Fruit fly (Drosophila melanogaster) whole organism, prepupa: ENCODE measurements around the gene CG5850.

ENCODE experiments used
- CG15336 ChIP-seq: fragments of 200-800 bp; sonication (Bioruptor generic); IDR thresholded peaks from 2 replicates; pipeline ENCODE4 v1.3.6; 2022; ENCODE audit warnings: missing biosample characterization, missing genetic modification characterization
- CG3919 ChIP-seq: fragments of 200-800 bp; sonication (Bioruptor generic); optimal IDR thresholded peaks from 3 replicates; lab custom pipeline; 2016; ENCODE audit warnings: missing biosample characterization, missing genetic modification characterization
- CG6792 ChIP-seq: fragments of 200-800 bp; sonication (Bioruptor generic); optimal IDR thresholded peaks from 3 replicates; lab custom pipeline; 2016; ENCODE audit warnings: missing biosample characterization, missing genetic modification characterization
- Eip78C ChIP-seq: fragments of 200-800 bp; sonication (Bioruptor generic); peaks from one replicate; lab custom pipeline; 2016; ENCODE audit warnings: missing biosample characterization, missing genetic modification characterization
- Ets21C ChIP-seq: fragments of 200-800 bp; sonication (Bioruptor generic); optimal IDR thresholded peaks from 3 replicates; lab custom pipeline; 2016; ENCODE audit warnings: missing biosample characterization, missing genetic modification characterization
- Hr39 ChIP-seq: fragments of 200-800 bp; sonication (Bioruptor generic); optimal IDR thresholded peaks from 2 replicates; lab custom pipeline; 2016; ENCODE audit warnings: missing biosample characterization, missing genetic modification characterization
- vri ChIP-seq: fragments of 200-800 bp; sonication (Bioruptor generic); optimal IDR thresholded peaks from 3 replicates; lab custom pipeline; 2016; ENCODE audit warnings: missing biosample characterization, mild to moderate bottlenecking, missing genetic modification characterization

CG5850 gene

dm6 chr2L:9911783-9912182, 52.0 kb downstream of the CG5850 start (continued):
- TF ChIP-seq Ets21C: no peak
- TF ChIP-seq Hr39 (GFP tag; lab: Kevin White, UChicago): peak; percentile 13
- no peak for TF ChIP-seq CG3919 (GFP tag; lab: Kevin White, UChicago)
- TF ChIP-seq CG15336 (GFP tag; lab: Robert Waterston, UW): no peak
- peak; percentile 43 for TF ChIP-seq Eip78C (GFP tag; lab: Kevin White, UChicago)
- no peak for TF ChIP-seq vri
- no peak for TF ChIP-seq CG6792 (GFP tag; lab: Kevin White, UChicago)
